Worm (Caenorhabditis elegans) whole organism, dauer: ENCODE measurements around the gene btb-22.

ENCODE experiments used
- unc-62 ChIP-seq: sonication (generic microtip); optimal IDR thresholded peaks from 2 replicates; lab custom pipeline; 2017; ENCODE audit warnings: missing biosample characterization, missing genetic modification reagents, missing genetic modification characterization

Gene btb-22

ce11 chrII:3303582-3303981, 4.0 kb downstream of the btb-22 start:
- no peak for TF ChIP-seq unc-62 (GFP tag; lab: Kevin White, UChicago)

ce11 chrII:3310957-3311657, 11.6 kb downstream of the btb-22 start:
- no peak for TF ChIP-seq unc-62 (GFP tag; lab: Kevin White, UChicago)

ce11 chrII:3313442-3313841, 13.9 kb downstream of the btb-22 start, which contains the start of gene F39E9.6:
F39E9.6 (minus strand) TSS chrII:3313542.
- no peak for TF ChIP-seq unc-62 (GFP tag; lab: Kevin White, UChicago)

- no peak for TF ChIP-seq unc-62 (GFP tag; lab: Kevin White, UChicago)
Observed at ce11 chrII:3318839-3319238, 19.3 kb downstream of the btb-22 start.

- no peak for TF ChIP-seq unc-62 (GFP tag; lab: Kevin White, UChicago)
Observed at ce11 chrII:3322257-3322656, 22.7 kb downstream of the btb-22 start, which contains the start of gene Y46D2A.1. Y46D2A.1 (plus strand) TSS chrII:3322557.

- TF ChIP-seq unc-62 (GFP tag; lab: Kevin White, UChicago), result no peak
Observed at ce11 chrII:3323179-3323578, 23.6 kb downstream of the btb-22 start, which contains the start of gene Y46D2A.2. Y46D2A.2 (minus strand) TSS chrII:3323279.

- no peak for TF ChIP-seq unc-62 (GFP tag; lab: Kevin White, UChicago)
Observed at ce11 chrII:3327104-3327503, 27.5 kb downstream of the btb-22 start, which contains the start of gene Y46D2A.3. Y46D2A.3 (minus strand) TSS chrII:3327204.

ce11 chrII:3332039-3332438, 32.5 kb downstream of the btb-22 start, which contains the start of gene irld-27:
irld-27 (plus strand) TSS chrII:3332339.
- TF ChIP-seq unc-62 (GFP tag; lab: Kevin White, UChicago), result no peak

ce11 chrII:3337039-3337438, 37.5 kb downstream of the btb-22 start, which contains the start of gene F14D2.19:
F14D2.19 (minus strand) TSS chrII:3337139.
- no peak for TF ChIP-seq unc-62 (GFP tag; lab: Kevin White, UChicago)

- no peak for TF ChIP-seq unc-62 (GFP tag; lab: Kevin White, UChicago)
Observed at ce11 chrII:3338556-3338955, 39.0 kb downstream of the btb-22 start, which contains the start of gene F14D2.7. F14D2.7 (minus strand) TSS chrII:3338656.

ce11 chrII:3340251-3340650, 40.7 kb downstream of the btb-22 start, which contains the start of gene F14D2.5:
F14D2.5 (plus strand) TSS chrII:3340551.
- TF ChIP-seq unc-62 (GFP tag; lab: Kevin White, UChicago), result no peak

ce11 chrII:3340818-3341217, 41.3 kb downstream of the btb-22 start:
- no peak for TF ChIP-seq unc-62 (GFP tag; lab: Kevin White, UChicago)

- no peak for TF ChIP-seq unc-62 (GFP tag; lab: Kevin White, UChicago)
Observed at ce11 chrII:3341989-3342388, 42.4 kb downstream of the btb-22 start, which contains the start of gene F14D2.11. F14D2.11 (minus strand) TSS chrII:3342089.

- no peak for TF ChIP-seq unc-62 (GFP tag; lab: Kevin White, UChicago)
Observed at ce11 chrII:3343714-3344113, 44.2 kb downstream of the btb-22 start, which contains the start of gene F14D2.15. F14D2.15 (minus strand) TSS chrII:3343814.

- TF ChIP-seq unc-62 (GFP tag; lab: Kevin White, UChicago), result no peak
Observed at ce11 chrII:3344917-3345316, 45.4 kb downstream of the btb-22 start, which contains the start of gene bath-28. bath-28 (minus strand) TSS chrII:3344967.

ce11 chrII:3346328-3346780, 46.8 kb downstream of the btb-22 start, which contains the start of gene bath-30:
bath-30 (minus strand) TSS chrII:3346378.
- TF ChIP-seq unc-62 (GFP tag; lab: Kevin White, UChicago), result no peak
